Fruit fly (Drosophila melanogaster) whole organism, embryonic: ENCODE data around the gene CG11951.

Experiments used
- Abd-B ChIP-seq: fragments of 200-800 bp; sonication (Bioruptor generic); optimal IDR thresholded peaks from 2 replicates; lab custom pipeline; 2018; ENCODE audit warnings: missing biosample characterization, mild to moderate bottlenecking, missing genetic modification characterization, moderate library complexity
- CG10274 ChIP-seq: fragments of 200-800 bp; sonication (Bioruptor generic); optimal IDR thresholded peaks from 3 replicates; lab custom pipeline; 2017; ENCODE audit warnings: missing biosample characterization, mild to moderate bottlenecking, missing genetic modification characterization
- CG11398 ChIP-seq: fragments of 200-800 bp; sonication (Bioruptor generic); optimal IDR thresholded peaks from 2 replicates; lab custom pipeline; 2016; ENCODE audit warnings: missing biosample characterization, missing genetic modification characterization
- CG11723 ChIP-seq: fragments of 200-800 bp; sonication (Bioruptor generic); optimal IDR thresholded peaks from 2 replicates; lab custom pipeline; 2017; ENCODE audit warnings: missing biosample characterization, mild to moderate bottlenecking, missing genetic modification characterization
- CG12104 ChIP-seq: fragments of 200-800 bp; sonication (Bioruptor generic); optimal IDR thresholded peaks from 3 replicates; lab custom pipeline; 2016; ENCODE audit warnings: missing biosample characterization, missing genetic modification characterization
- CG12659 ChIP-seq: fragments of 200-800 bp; sonication (Bioruptor generic); optimal IDR thresholded peaks from 3 replicates; lab custom pipeline; 2017; ENCODE audit warnings: mild to moderate bottlenecking, missing biosample characterization, missing genetic modification reagents, missing genetic modification characterization
- CG13775 ChIP-seq: fragments of 200-800 bp; sonication (Bioruptor generic); optimal IDR thresholded peaks from 3 replicates; lab custom pipeline; 2017; ENCODE audit warnings: missing biosample characterization, mild to moderate bottlenecking, missing genetic modification characterization
- CG14441 ChIP-seq: fragments of 200-800 bp; sonication (Bioruptor generic); IDR thresholded peaks from 2 replicates; pipeline ENCODE4 v1.3.6; 2022; ENCODE audit warnings: missing biosample characterization, missing genetic modification characterization
- CG1647 ChIP-seq: fragments of 200-800 bp; sonication (Bioruptor generic); optimal IDR thresholded peaks from 3 replicates; lab custom pipeline; 2016; ENCODE audit warnings: missing biosample characterization, missing genetic modification characterization
- CG16813 ChIP-seq: fragments of 200-800 bp; sonication (Bioruptor generic); IDR thresholded peaks from 3 replicates; pipeline ENCODE4 v1.3.6; 2022; ENCODE audit warnings: missing biosample characterization, missing genetic modification characterization; ENCODE audit not compliant: partially characterized antibody
- CG17361 ChIP-seq: fragments of 200-800 bp; sonication (Bioruptor generic); IDR thresholded peaks from 3 replicates; pipeline ENCODE4 v1.3.6; 2022; ENCODE audit warnings: missing biosample characterization, missing genetic modification characterization
- CG1792 ChIP-seq: fragments of 200-800 bp; sonication (Bioruptor generic); optimal IDR thresholded peaks from 2 replicates; lab custom pipeline; 2016; ENCODE audit warnings: missing biosample characterization, missing genetic modification characterization
- CG18262 ChIP-seq: fragments of 200-800 bp; optimal IDR thresholded peaks from 3 replicates; lab custom pipeline; 2019; ENCODE audit warnings: missing biosample characterization, mild to moderate bottlenecking, missing genetic modification characterization, moderate library complexity
- CG1832 ChIP-seq: fragments of 200-800 bp; sonication (Bioruptor generic); optimal IDR thresholded peaks from 2 replicates; lab custom pipeline; 2017; ENCODE audit warnings: missing biosample characterization, mild to moderate bottlenecking, missing genetic modification characterization, inconsistent platforms
- CG18599 ChIP-seq: fragments of 200-800 bp; sonication (Bioruptor generic); optimal IDR thresholded peaks from 3 replicates; lab custom pipeline; 2017; ENCODE audit warnings: missing biosample characterization, missing genetic modification characterization, mild to moderate bottlenecking, moderate library complexity, missing genetic modification reagents
- CG32532 ChIP-seq: fragments of 200-800 bp; sonication (Bioruptor generic); IDR thresholded peaks from 2 replicates; pipeline ENCODE4 v1.3.6; 2022; ENCODE audit warnings: missing biosample characterization, missing genetic modification characterization
- CG32767 ChIP-seq: fragments of 200-800 bp; sonication (Bioruptor generic); IDR thresholded peaks from 2 replicates; pipeline ENCODE4 v1.3.6; 2022; ENCODE audit warnings: missing biosample characterization, missing genetic modification characterization
- CG43689 ChIP-seq: fragments of 200-800 bp; sonication (Bioruptor generic); IDR thresholded peaks from 2 replicates; pipeline ENCODE4 v1.3.6; 2022; ENCODE audit warnings: missing biosample characterization, missing genetic modification characterization
- CG7839 ChIP-seq: fragments of 200-800 bp; sonication (Bioruptor generic); optimal IDR thresholded peaks from 3 replicates; lab custom pipeline; 2018; ENCODE audit warnings: missing biosample characterization, mild to moderate bottlenecking, missing genetic modification characterization, moderate library complexity
- CG8089 ChIP-seq: fragments of 200-800 bp; sonication (Bioruptor generic); optimal IDR thresholded peaks from 3 replicates; lab custom pipeline; 2016; ENCODE audit warnings: missing biosample characterization, missing genetic modification characterization
- CG8290 ChIP-seq, 3 experiments: fragments of 200-800 bp; sonication (Bioruptor generic); optimal IDR thresholded peaks; 2 replicates each; lab custom pipeline; 2016 to 2019; ENCODE audit warnings: missing biosample characterization in 3 of 3, missing genetic modification characterization in 3 of 3, mild to moderate bottlenecking in 2 of 3, moderate library complexity in 1 of 3
- CG8765 ChIP-seq: fragments of 200-800 bp; sonication (Bioruptor generic); IDR thresholded peaks from 2 replicates; pipeline ENCODE4 v1.3.6; 2022; ENCODE audit warnings: missing biosample characterization, missing genetic modification characterization
- CG8924 ChIP-seq: fragments of 200-800 bp; optimal IDR thresholded peaks from 3 replicates; lab custom pipeline; 2019; ENCODE audit warnings: missing biosample characterization, mild to moderate bottlenecking, missing genetic modification characterization, moderate library complexity
- CG8944 ChIP-seq: fragments of 200-800 bp; sonication (Bioruptor generic); optimal IDR thresholded peaks from 3 replicates; lab custom pipeline; 2016; ENCODE audit warnings: missing biosample characterization, missing genetic modification characterization
- CkIIα-i1 ChIP-seq: fragments of 200-800 bp; sonication (Bioruptor generic); IDR thresholded peaks from 2 replicates; pipeline ENCODE4 v1.3.6; 2022; ENCODE audit warnings: missing biosample characterization, missing genetic modification characterization
- Dfd ChIP-seq, 2 experiments: fragments of >200 bp; optimal IDR thresholded peaks; 2 replicates each; lab custom pipeline; 2017; ENCODE audit warnings: missing biosample characterization in 2 of 2, missing genetic modification characterization in 2 of 2
- E2f2 ChIP-seq: fragments of 200-800 bp; sonication (Bioruptor generic); IDR thresholded peaks from 2 replicates; pipeline ENCODE4 v1.3.6; 2022; ENCODE audit warnings: missing biosample characterization, missing genetic modification characterization
- ERR ChIP-seq: fragments of 200-800 bp; sonication (Bioruptor generic); optimal IDR thresholded peaks from 2 replicates; lab custom pipeline; 2016; ENCODE audit warnings: missing biosample characterization, missing genetic modification characterization
- Eip74EF ChIP-seq, 2 experiments: fragments of 200-800 bp in 1 of 2; fragments of >200 bp in 1 of 2; sonication (Bioruptor generic) in 1 of 2; optimal IDR thresholded peaks; 2 replicates each; lab custom pipeline; 2017 to 2019; ENCODE audit warnings: missing biosample characterization in 2 of 2, missing genetic modification characterization in 2 of 2, mild to moderate bottlenecking in 1 of 2, moderate library complexity in 1 of 2
- H15 ChIP-seq: fragments of 200-800 bp; sonication (Bioruptor generic); IDR thresholded peaks from 3 replicates; pipeline ENCODE4 v1.3.6; 2022; ENCODE audit warnings: missing biosample characterization, missing genetic modification characterization
- HLH3B ChIP-seq: fragments of 200-800 bp; sonication (Bioruptor generic); IDR thresholded peaks from 2 replicates; pipeline ENCODE4 v1.3.6; 2022; ENCODE audit warnings: missing biosample characterization, missing genetic modification characterization
- HLH4C ChIP-seq: fragments of 200-800 bp; sonication (Bioruptor generic); IDR thresholded peaks from 3 replicates; pipeline ENCODE4 v1.3.6; 2022; ENCODE audit warnings: missing biosample characterization, missing genetic modification characterization; ENCODE audit not compliant: partially characterized antibody
- Hsf ChIP-seq: fragments of 200-800 bp; sonication (Bioruptor generic); optimal IDR thresholded peaks from 3 replicates; lab custom pipeline; 2016; ENCODE audit warnings: missing biosample characterization, missing genetic modification characterization
- Mrtf ChIP-seq: fragments of 200-800 bp; sonication (Bioruptor generic); IDR thresholded peaks from 3 replicates; pipeline ENCODE4 v1.3.6; 2022; ENCODE audit warnings: missing biosample characterization, missing genetic modification characterization
- Myb ChIP-seq: fragments of 200-800 bp; sonication (Bioruptor generic); optimal IDR thresholded peaks from 2 replicates; lab custom pipeline; 2016; ENCODE audit warnings: missing biosample characterization, missing genetic modification characterization
- NFAT ChIP-seq: fragments of 200-800 bp; sonication (Bioruptor generic); IDR thresholded peaks from 2 replicates; pipeline ENCODE4 v1.3.6; 2022; ENCODE audit warnings: missing biosample characterization, missing genetic modification characterization
- Nf-YA ChIP-seq: fragments of 200-800 bp; sonication (Bioruptor generic); IDR thresholded peaks from 2 replicates; pipeline ENCODE4 v1.3.6; 2022; ENCODE audit warnings: missing biosample characterization, missing genetic modification characterization
- Taf1 ChIP-seq: fragments of 200-800 bp; sonication (Bioruptor generic); IDR thresholded peaks from 2 replicates; pipeline ENCODE4 v1.3.6; 2022; ENCODE audit warnings: missing biosample characterization, missing genetic modification characterization
- bowl ChIP-seq: fragments of 200-800 bp; sonication (Bioruptor generic); IDR thresholded peaks from 2 replicates; pipeline ENCODE4 v1.3.6; 2022; ENCODE audit warnings: missing biosample characterization, missing genetic modification characterization
- crp ChIP-seq, 2 experiments: fragments of 200-800 bp; sonication (Bioruptor generic); optimal IDR thresholded peaks; 2 replicates in 1 of 2; 3 replicates in 1 of 2; lab custom pipeline; 2017; ENCODE audit warnings: missing biosample characterization in 2 of 2, missing genetic modification characterization in 2 of 2, mild to moderate bottlenecking in 1 of 2, moderate library complexity in 1 of 2
- jing ChIP-seq: fragments of 200-800 bp; sonication (Bioruptor generic); optimal IDR thresholded peaks from 2 replicates; lab custom pipeline; 2018; ENCODE audit warnings: missing biosample characterization, mild to moderate bottlenecking, missing genetic modification characterization
- lbe ChIP-seq: fragments of 200-800 bp; sonication (Bioruptor generic); optimal IDR thresholded peaks from 2 replicates; lab custom pipeline; 2016; ENCODE audit warnings: missing biosample characterization, mild to moderate bottlenecking, missing genetic modification characterization
- mam ChIP-seq: fragments of 200-800 bp; sonication (Bioruptor generic); optimal IDR thresholded peaks from 3 replicates; lab custom pipeline; 2016; ENCODE audit warnings: missing biosample characterization, missing genetic modification characterization
- peb ChIP-seq: fragments of 200-800 bp; sonication (Bioruptor generic); IDR thresholded peaks from 2 replicates; pipeline ENCODE4 v1.3.6; 2022; ENCODE audit warnings: missing biosample characterization, missing genetic modification characterization
- pita ChIP-seq: fragments of 200-800 bp; sonication (Bioruptor generic); optimal IDR thresholded peaks from 2 replicates; lab custom pipeline; 2017; ENCODE audit warnings: missing biosample characterization, mild to moderate bottlenecking, missing genetic modification characterization
- sd ChIP-seq: fragments of 200-800 bp; sonication (Bioruptor generic); optimal IDR thresholded peaks from 3 replicates; lab custom pipeline; 2018; ENCODE audit warnings: missing biosample characterization, mild to moderate bottlenecking, missing genetic modification characterization, moderate library complexity
- sens ChIP-seq: fragments of 200-800 bp; sonication (Bioruptor generic); peaks from one replicate; lab custom pipeline; 2016; ENCODE audit warnings: missing biosample characterization, missing genetic modification characterization
- sisA ChIP-seq: fragments of 200-800 bp; sonication (Bioruptor generic); IDR thresholded peaks from 2 replicates; pipeline ENCODE4 v1.3.6; 2022; ENCODE audit warnings: missing biosample characterization, missing genetic modification characterization
- trem ChIP-seq: fragments of 200-800 bp; optimal IDR thresholded peaks from 3 replicates; lab custom pipeline; 2019; ENCODE audit warnings: missing biosample characterization, mild to moderate bottlenecking, missing genetic modification characterization, moderate library complexity
- unc-4 ChIP-seq: fragments of 200-800 bp; sonication (Bioruptor generic); IDR thresholded peaks from 2 replicates; pipeline ENCODE4 v1.3.6; 2022; ENCODE audit warnings: missing biosample characterization, missing genetic modification characterization; ENCODE audit not compliant: partially characterized antibody

CG11951 gene

DNA sequence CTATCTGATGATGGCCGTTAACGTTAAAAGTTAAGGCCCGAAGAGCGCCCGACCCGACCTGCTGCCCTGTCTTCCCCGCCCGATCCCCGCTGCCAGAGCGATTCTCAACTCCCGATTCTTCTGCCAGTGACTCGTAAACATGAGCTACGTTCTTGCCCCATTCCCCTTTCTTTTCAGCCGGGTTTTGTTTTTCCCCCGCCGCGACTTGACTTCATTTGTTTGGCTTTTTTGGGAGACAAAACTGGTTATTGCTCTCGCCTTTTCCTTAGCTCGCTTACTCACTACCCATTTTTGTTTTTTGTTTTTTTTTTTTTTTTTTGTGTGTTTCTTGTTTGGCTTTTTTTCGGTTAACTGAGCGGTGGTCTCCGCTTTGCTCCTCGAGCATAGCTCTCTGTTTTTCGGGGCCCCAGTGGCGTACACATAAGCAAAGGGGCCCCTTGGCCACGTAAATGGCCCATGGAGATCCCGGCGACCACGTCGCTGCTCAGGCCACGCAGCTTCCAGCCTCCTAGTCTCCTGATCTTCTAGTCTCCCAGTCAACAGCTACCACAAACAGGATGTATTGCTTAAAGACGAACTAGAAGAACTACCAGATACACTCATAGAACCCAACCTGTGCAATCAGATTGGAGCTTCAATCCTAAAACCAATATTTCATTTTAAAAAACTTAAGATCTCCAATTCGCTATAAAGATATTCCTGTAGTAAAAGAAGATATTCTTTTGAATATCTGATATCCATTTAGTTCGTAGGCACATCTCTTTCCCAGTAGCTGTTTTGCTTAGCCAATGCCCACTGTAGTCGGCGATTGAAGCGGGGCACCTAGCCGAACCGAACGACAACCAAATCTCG is 27.8 kb downstream of the CG11951 start (continued):
- TF ChIP-seq CG11723 (no peak), crp (GFP tag; optimal IDR thresholded peaks at IDR 0.05; lab: Kevin White, UChicago) (no peak), CG14441 (GFP tag; lab: Robert Waterston, UW) (no peak), CG7839 (tag; lab: Kevin White, UChicago) (peak; percentile 32), NFAT (GFP tag; lab: Robert Waterston, UW) (no peak), sens (GFP tag; lab: Kevin White, UChicago) (peak; percentile 90), Mrtf (GFP tag; lab: Robert Waterston, UW) (no peak), CG8290 (GFP tag; optimal IDR thresholded peaks at IDR 0.05; lab: Kevin White, UChicago) (no peak), CG8290 (tag; optimal IDR thresholded peaks at IDR 0.05; lab: Kevin White, UChicago) (no peak), CG12104 (GFP tag; lab: Kevin White, UChicago) (no peak), Eip74EF (GFP tag; optimal IDR thresholded peaks at IDR 0.05; lab: Kevin White, UChicago) (no peak), H15 (GFP tag; lab: Robert Waterston, UW) (no peak; the same call in 2 of the 3 replicates), CG8924 (tag; lab: Kevin White, UChicago) (peak; percentile 5), bowl (GFP tag; lab: Robert Waterston, UW) (no peak), CG11398 (GFP tag; lab: Kevin White, UChicago) (no peak), CG18599 (GFP tag; lab: Kevin White, UChicago) (no peak), CG1647 (no peak), CG8765 (GFP tag; lab: Robert Waterston, UW) (no peak), ERR (no peak), CG1792 (GFP tag; lab: Kevin White, UChicago) (no peak), sisA (GFP tag; lab: Robert Waterston, UW) (no peak), CG32767 (GFP tag; lab: Robert Waterston, UW) (no peak), CG8944 (GFP tag; lab: Kevin White, UChicago) (no peak), Dfd (GFP tag; optimal IDR thresholded peaks at IDR 0.05; lab: Kevin White, UChicago) (no peak), CG17361 (GFP tag; lab: Robert Waterston, UW) (0 out of 3 replicates have a peak, but pooled peaks have one; percentile 18), CG10274 (GFP tag; lab: Kevin White, UChicago) (no peak), Myb (GFP tag; lab: Kevin White, UChicago) (no peak), Taf1 (GFP tag; lab: Robert Waterston, UW) (no peak), CG16813 (GFP tag; lab: Robert Waterston, UW) (no peak), HLH4C (no peak), CG43689 (GFP tag; lab: Robert Waterston, UW) (no peak), Hsf (GFP tag; lab: Kevin White, UChicago) (no peak), CG13775 (GFP tag; lab: Kevin White, UChicago) (no peak), lbe (GFP tag; lab: Kevin White, UChicago) (peak; percentile 54), CG8089 (GFP tag; lab: Kevin White, UChicago) (no peak), CG18262 (peak; percentile 47), unc-4 (GFP tag; lab: Robert Waterston, UW) (no peak), sd (tag; lab: Kevin White, UChicago) (no peak), E2f2 (GFP tag; lab: Robert Waterston, UW) (no peak), CkIIα-i1 (GFP tag; lab: Robert Waterston, UW) (no peak), CG12659 (GFP tag; lab: Kevin White, UChicago) (no peak), peb (GFP tag; lab: Robert Waterston, UW) (no peak), pita (no peak), CG32532 (GFP tag; lab: Robert Waterston, UW) (no peak), Nf-YA (GFP tag; lab: Robert Waterston, UW) (no peak), HLH3B (no peak), jing (GFP tag; lab: Kevin White, UChicago) (no peak), trem (no peak), mam (GFP tag; lab: Kevin White, UChicago) (no peak), Abd-B (GFP tag; lab: Kevin White, UChicago) (no peak), CG1832 (GFP tag; lab: Kevin White, UChicago) (no peak)
